Worm (Caenorhabditis elegans) whole organism, young adult: ENCODE results near the gene gars-1.

Experiments
- B0261.1 ChIP-seq: sonication (generic microtip); optimal IDR thresholded peaks from 2 replicates; lab custom pipeline; 2016; ENCODE audit warnings: mild to moderate bottlenecking, missing genetic modification characterization, moderate library complexity, missing compliant biosample characterization
- C17E4.6 ChIP-seq: fragments of 200-800 bp; sonication (Bioruptor generic); IDR thresholded peaks from 2 replicates; pipeline ENCODE4 v1.3.6; 2022; ENCODE audit warnings: missing genetic modification reagents, missing genetic modification characterization, missing compliant biosample characterization
- F10E7.11 ChIP-seq: sonication (generic microtip); optimal IDR thresholded peaks from 2 replicates; lab custom pipeline; 2017; ENCODE audit warnings: mild to moderate bottlenecking, missing genetic modification characterization, moderate library complexity, missing compliant biosample characterization
- F22D6.2 ChIP-seq: sonication (generic microtip); optimal IDR thresholded peaks from 2 replicates; lab custom pipeline; 2016; ENCODE audit warnings: mild to moderate bottlenecking, missing genetic modification characterization, missing compliant biosample characterization
- F37B4.10 ChIP-seq: fragments of 200-800 bp; sonication (Bioruptor generic); IDR thresholded peaks from 2 replicates; pipeline ENCODE4 v1.3.6; 2022; ENCODE audit warnings: missing genetic modification characterization, missing compliant biosample characterization
- F39B2.1 ChIP-seq: fragments of 200-800 bp; sonication (Bioruptor generic); IDR thresholded peaks from 2 replicates; pipeline ENCODE4 v1.3.6; 2022; ENCODE audit warnings: missing genetic modification reagents, missing genetic modification characterization, missing compliant biosample characterization
- F49E8.2 ChIP-seq: sonication (generic microtip); optimal IDR thresholded peaks from 3 replicates; lab custom pipeline; 2017; ENCODE audit warnings: missing genetic modification characterization, mild to moderate bottlenecking, missing compliant biosample characterization, antibody characterized with exemption, moderate library complexity; ENCODE audit not compliant: insufficient read depth
- F57A8.1 ChIP-seq: fragments of 200-800 bp; sonication (Bioruptor generic); optimal IDR thresholded peaks from 2 replicates; lab custom pipeline; 2018; ENCODE audit warnings: mild to moderate bottlenecking, missing genetic modification characterization, moderate library complexity, missing compliant biosample characterization
- Y67H2A.10 ChIP-seq: fragments of 200-800 bp; sonication (Bioruptor generic); conservative IDR thresholded peaks from 2 replicates; pipeline ENCODE4 v1.3.6; 2022; ENCODE audit warnings: missing genetic modification reagents, missing genetic modification characterization, missing compliant biosample characterization
- Y79H2A.3 ChIP-seq: fragments of 200-800 bp; sonication (Bioruptor generic); conservative IDR thresholded peaks from 2 replicates; pipeline ENCODE4 v1.3.6; 2022; ENCODE audit warnings: missing genetic modification reagents, missing genetic modification characterization, missing compliant biosample characterization
- ama-1 ChIP-seq, 3 experiments: fragments of 150-350 bp in 1 of 3; sonication (generic microtip) in 2 of 3; optimal IDR thresholded peaks; 2 replicates each; lab custom pipeline; 2014 to 2018; ENCODE audit warnings: missing biosample characterization in 2 of 3, missing genetic modification characterization in 2 of 3, missing genetic modification reagents in 2 of 3
- atf-7 ChIP-seq: sonication (generic microtip); optimal IDR thresholded peaks from 2 replicates; lab custom pipeline; 2017; ENCODE audit warnings: mild to moderate bottlenecking, missing genetic modification characterization, missing compliant biosample characterization
- attf-5 ChIP-seq: fragments of 200-800 bp; sonication (Bioruptor generic); optimal IDR thresholded peaks from 2 replicates; lab custom pipeline; 2018; ENCODE audit warnings: mild to moderate bottlenecking, missing genetic modification characterization, missing compliant biosample characterization
- bed-2 ChIP-seq: fragments of 200-800 bp; sonication (Bioruptor generic); IDR thresholded peaks from 2 replicates; pipeline ENCODE4 v1.3.6; 2022; ENCODE audit warnings: missing genetic modification reagents, missing genetic modification characterization, missing compliant biosample characterization
- ccch-3 ChIP-seq: fragments of 200-800 bp; sonication (Bioruptor generic); optimal IDR thresholded peaks from 2 replicates; lab custom pipeline; 2018; ENCODE audit warnings: mild to moderate bottlenecking, missing genetic modification characterization, missing compliant biosample characterization
- ceh-100 ChIP-seq: fragments of 200-800 bp; sonication (Bioruptor generic); IDR thresholded peaks from 2 replicates; pipeline ENCODE4 v1.3.6; 2022; ENCODE audit warnings: missing genetic modification reagents, missing genetic modification characterization, missing compliant biosample characterization
- ceh-40 ChIP-seq: fragments of 200-800 bp; sonication (Bioruptor generic); IDR thresholded peaks from 2 replicates; pipeline ENCODE4 v1.3.6; 2022; ENCODE audit warnings: missing genetic modification characterization, missing compliant biosample characterization
- ceh-58 ChIP-seq: fragments of 200-800 bp; sonication (Bioruptor generic); IDR thresholded peaks from 2 replicates; pipeline ENCODE4 v1.3.6; 2022; ENCODE audit warnings: missing genetic modification characterization, missing compliant biosample characterization
- ceh-79 ChIP-seq: sonication (generic microtip); optimal IDR thresholded peaks from 2 replicates; lab custom pipeline; 2017; ENCODE audit warnings: mild to moderate bottlenecking, missing genetic modification characterization, missing compliant biosample characterization
- chd-7 ChIP-seq: sonication (generic microtip); optimal IDR thresholded peaks from 2 replicates; lab custom pipeline; 2016; ENCODE audit warnings: mild to moderate bottlenecking, missing genetic modification characterization, moderate library complexity, missing compliant biosample characterization
- die-1 ChIP-seq: sonication (generic microtip); optimal IDR thresholded peaks from 2 replicates; lab custom pipeline; 2016; ENCODE audit warnings: missing genotype, mild to moderate bottlenecking, missing genetic modification characterization, missing compliant biosample characterization
- dpl-1 ChIP-seq: fragments of 150-350 bp; optimal IDR thresholded peaks from 2 replicates; lab custom pipeline; 2014; ENCODE audit warnings: missing biosample characterization, missing genetic modification reagents, missing genetic modification characterization
- efl-1 ChIP-seq: fragments of 150-350 bp; optimal IDR thresholded peaks from 2 replicates; lab custom pipeline; 2014; ENCODE audit warnings: missing biosample characterization, missing genetic modification reagents, missing genetic modification characterization
- egl-18 ChIP-seq: fragments of 200-800 bp; sonication (Bioruptor generic); IDR thresholded peaks from 2 replicates; pipeline ENCODE4 v1.3.6; 2022; ENCODE audit warnings: missing genetic modification reagents, missing genetic modification characterization, missing compliant biosample characterization
- ekl-4 ChIP-seq: fragments of 200-800 bp; sonication (Bioruptor generic); IDR thresholded peaks from 2 replicates; pipeline ENCODE4 v1.3.6; 2022; ENCODE audit warnings: missing genetic modification reagents, missing genetic modification characterization, missing compliant biosample characterization
- ets-4 ChIP-seq: fragments of 200-800 bp; sonication (Bioruptor generic); optimal IDR thresholded peaks from 2 replicates; lab custom pipeline; 2018; ENCODE audit warnings: mild to moderate bottlenecking, missing genetic modification characterization, missing compliant biosample characterization
- lsy-27 ChIP-seq: sonication (generic microtip); optimal IDR thresholded peaks from 2 replicates; lab custom pipeline; 2017; ENCODE audit warnings: missing genetic modification characterization, mild to moderate bottlenecking, missing compliant biosample characterization, antibody characterized with exemption, missing genotype, borderline replicate concordance; ENCODE audit not compliant: insufficient read depth
- madf-10 ChIP-seq: sonication (generic microtip); optimal IDR thresholded peaks from 2 replicates; lab custom pipeline; 2016; ENCODE audit warnings: mild to moderate bottlenecking, missing genetic modification characterization, missing compliant biosample characterization
- madf-6 ChIP-seq: fragments of 200-800 bp; sonication (Bioruptor generic); IDR thresholded peaks from 2 replicates; pipeline ENCODE4 v1.3.6; 2022; ENCODE audit warnings: missing genetic modification reagents, missing genetic modification characterization, missing compliant biosample characterization
- mes-4 ChIP-seq: sonication (generic microtip); optimal IDR thresholded peaks from 2 replicates; lab custom pipeline; 2016; ENCODE audit warnings: missing genotype, missing genetic modification characterization, missing compliant biosample characterization
- mxl-1 ChIP-seq: sonication (generic microtip); optimal IDR thresholded peaks from 2 replicates; lab custom pipeline; 2016; ENCODE audit warnings: missing genetic modification characterization, missing compliant biosample characterization
- nfya-2 ChIP-seq: fragments of 200-800 bp; sonication (Bioruptor generic); IDR thresholded peaks from 2 replicates; pipeline ENCODE4 v1.3.6; 2022; ENCODE audit warnings: missing genetic modification reagents, missing genetic modification characterization, missing compliant biosample characterization
- nfyb-1 ChIP-seq: fragments of 200-800 bp; sonication (Bioruptor generic); IDR thresholded peaks from 2 replicates; pipeline ENCODE4 v1.3.6; 2022; ENCODE audit warnings: missing genetic modification reagents, missing genetic modification characterization, missing compliant biosample characterization
- nhr-179 ChIP-seq: sonication (generic microtip); optimal IDR thresholded peaks from 2 replicates; lab custom pipeline; 2016; ENCODE audit warnings: mild to moderate bottlenecking, missing genetic modification characterization, missing compliant biosample characterization
- nhr-90 ChIP-seq: sonication (generic microtip); optimal IDR thresholded peaks from 2 replicates; lab custom pipeline; 2016; ENCODE audit warnings: missing genotype, mild to moderate bottlenecking, missing genetic modification characterization, missing compliant biosample characterization
- repo-1 ChIP-seq: sonication (generic microtip); optimal IDR thresholded peaks from 2 replicates; lab custom pipeline; 2017; ENCODE audit warnings: mild to moderate bottlenecking, missing genetic modification characterization, missing compliant biosample characterization
- snpc-1.1 ChIP-seq: sonication (generic microtip); optimal IDR thresholded peaks from 2 replicates; lab custom pipeline; 2017; ENCODE audit warnings: missing genetic modification characterization, mild to moderate bottlenecking, missing compliant biosample characterization, antibody characterized with exemption, moderate library complexity, missing genotype, missing genetic modification reagents; ENCODE audit not compliant: insufficient read depth
- snpc-3.4 ChIP-seq: sonication (generic microtip); optimal IDR thresholded peaks from 2 replicates; lab custom pipeline; 2017; ENCODE audit warnings: missing genetic modification characterization, mild to moderate bottlenecking, missing compliant biosample characterization, antibody characterized with exemption, moderate library complexity, missing genotype, missing genetic modification reagents
- tbx-9 ChIP-seq: sonication (generic microtip); optimal IDR thresholded peaks from 2 replicates; lab custom pipeline; 2016; ENCODE audit warnings: borderline replicate concordance, missing genetic modification characterization, inconsistent platforms, missing compliant biosample characterization
- unc-130 ChIP-seq: sonication (generic microtip); optimal IDR thresholded peaks from 2 replicates; lab custom pipeline; 2016; ENCODE audit warnings: missing genetic modification reagents, missing genetic modification characterization, missing compliant biosample characterization

Gene gars-1

ce11 chrIII:5172470-5172869, 9.0 kb upstream of the gars-1 start, which contains the start of gene K10D2.5 (continued):
- TF ChIP-seq snpc-3.4 (tag; lab: Kevin White, UChicago) (peak; percentile 71), attf-5 (GFP tag; lab: Kevin White, UChicago) (peak; percentile 99), ceh-79 (tag; lab: Kevin White, UChicago) (no peak), Y67H2A.10 (GFP tag; lab: Robert Waterston, UW) (peak; percentile 97), chd-7 (tag; lab: Kevin White, UChicago) (peak; percentile 78), B0261.1 (peak; percentile 11), nfya-2 (GFP tag; lab: Robert Waterston, UW) (no peak), ekl-4 (GFP tag; lab: Robert Waterston, UW) (peak; percentile 95), mes-4 (no peak), nhr-90 (tag; lab: Kevin White, UChicago) (no peak), F49E8.2 (tag; lab: Kevin White, UChicago) (peak; percentile 90), efl-1 (peak; percentile 78), ets-4 (GFP tag; lab: Kevin White, UChicago) (no peak), ceh-40 (GFP tag; lab: Robert Waterston, UW) (peak; percentile 91), bed-2 (GFP tag; lab: Robert Waterston, UW) (peak; percentile 98), dpl-1 (GFP tag; lab: Kevin White, UChicago) (peak; percentile 77), mxl-1 (tag; lab: Kevin White, UChicago) (peak; percentile 27), nhr-179 (no peak), ccch-3 (peak; percentile 95), F10E7.11 (tag; lab: Kevin White, UChicago) (no peak), lsy-27 (tag; lab: Kevin White, UChicago) (no peak), F39B2.1 (GFP tag; lab: Robert Waterston, UW) (peak; percentile 77; the same call in 1 of the 2 replicates), egl-18 (GFP tag; lab: Robert Waterston, UW) (no peak), F57A8.1 (GFP tag; lab: Kevin White, UChicago) (peak; percentile 65), C17E4.6 (GFP tag; lab: Robert Waterston, UW) (peak; percentile 92), snpc-1.1 (no peak), atf-7 (tag; lab: Kevin White, UChicago) (peak; percentile 55), F22D6.2 (tag; lab: Kevin White, UChicago) (peak; percentile 73), unc-130 (GFP tag; lab: Kevin White, UChicago) (peak; percentile 98), ceh-58 (GFP tag; lab: Robert Waterston, UW) (no peak), madf-10 (tag; lab: Kevin White, UChicago) (peak; percentile 92)
- TF ChIP-seq, all 124 proteins: peak for 92

ce11 chrIII:5171945-5172344, 8.5 kb upstream of the gars-1 start, which contains the start of gene prp-19:
TSS of gene prp-19 (minus strand) at chrIII:5172045.
- TF ChIP-seq Y79H2A.3 (GFP tag; lab: Robert Waterston, UW) (no peak), tbx-9 (no peak)
- TF ChIP-seq, all 124 proteins: peak for 0

DNA sequence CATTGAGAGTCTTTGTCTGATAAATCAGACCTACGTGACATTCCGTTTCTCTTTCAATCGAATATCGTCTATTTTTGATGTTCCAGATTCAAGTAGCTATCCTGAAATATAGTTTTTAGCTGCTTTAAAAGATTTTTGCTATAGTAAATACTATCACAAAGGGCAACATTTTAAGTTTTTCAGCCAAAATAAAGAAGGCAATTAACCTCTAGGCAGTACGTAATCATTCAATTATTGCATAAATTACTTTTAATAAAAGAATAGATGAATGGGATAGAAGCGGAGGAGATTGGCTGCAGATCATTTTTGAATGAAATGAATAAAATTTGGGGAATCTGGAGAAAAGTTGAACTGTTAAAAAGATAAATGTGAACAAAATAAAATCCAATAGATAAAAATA, 6.3 kb upstream of the gars-1 start, which contains the start of gene ulp-1:
ulp-1 (minus strand) TSS at position 101 of the 400 bp plus-strand sequence.
- TF ChIP-seq ama-1 (optimal IDR thresholded peaks at IDR 0.05; lab: Kevin White, UChicago) (no peak), ama-1 (GFP tag; optimal IDR thresholded peaks at IDR 0.05; lab: Kevin White, UChicago) (peak in 1 of 2 experiments; percentile 16), F37B4.10 (GFP tag; lab: Robert Waterston, UW) (no peak), repo-1 (tag; lab: Kevin White, UChicago) (peak; percentile 22), chd-7 (tag; lab: Kevin White, UChicago) (no peak), ceh-100 (GFP tag; lab: Robert Waterston, UW) (peak; percentile 27; the same call in 1 of the 2 replicates), die-1 (no peak), nfyb-1 (GFP tag; lab: Robert Waterston, UW) (no peak), madf-6 (peak; percentile 32)
